Fruit fly (Drosophila melanogaster) whole organism, embryonic: ENCODE results near the gene sunn.

Experiments used
- CG13624 ChIP-seq: fragments of 200-800 bp; sonication (Bioruptor generic); optimal IDR thresholded peaks from 2 replicates; lab custom pipeline; 2016; ENCODE audit warnings: missing biosample characterization, missing genetic modification characterization
- CG30020 ChIP-seq: fragments of 200-800 bp; optimal IDR thresholded peaks from 2 replicates; lab custom pipeline; 2019; ENCODE audit warnings: missing biosample characterization, mild to moderate bottlenecking, missing genetic modification characterization, moderate library complexity
- CG3407 ChIP-seq: fragments of 200-800 bp; sonication (Bioruptor generic); optimal IDR thresholded peaks from 2 replicates; lab custom pipeline; 2018; ENCODE audit warnings: missing biosample characterization, mild to moderate bottlenecking, missing genetic modification characterization
- CG34224 ChIP-seq: fragments of 200-800 bp; sonication (Bioruptor generic); IDR thresholded peaks from 3 replicates; pipeline ENCODE4 v1.3.6; 2022; ENCODE audit warnings: missing biosample characterization, missing genetic modification characterization; ENCODE audit not compliant: partially characterized antibody
- CG5180 ChIP-seq: fragments of 200-800 bp; sonication (Bioruptor generic); optimal IDR thresholded peaks from 3 replicates; lab custom pipeline; 2017; ENCODE audit warnings: missing biosample characterization, missing genetic modification characterization, mild to moderate bottlenecking, moderate library complexity, missing genetic modification reagents
- CG9437 ChIP-seq: fragments of 200-800 bp; sonication (Bioruptor generic); optimal IDR thresholded peaks from 2 replicates; lab custom pipeline; 2018; ENCODE audit warnings: missing biosample characterization, mild to moderate bottlenecking, missing genetic modification characterization
- Pdp1 ChIP-seq, 2 experiments: fragments of 200-800 bp; sonication (Bioruptor generic); optimal IDR thresholded peaks; 3 replicates each; lab custom pipeline; 2016; ENCODE audit warnings: missing biosample characterization in 2 of 2, missing genetic modification characterization in 2 of 2, mild to moderate bottlenecking in 1 of 2, moderate library complexity in 1 of 2
- gsb ChIP-seq: fragments of 200-800 bp; sonication (Bioruptor generic); IDR thresholded peaks from 2 replicates; pipeline ENCODE4 v1.3.6; 2022; ENCODE audit warnings: missing biosample characterization, missing genetic modification characterization
- ranshi ChIP-seq: fragments of 200-800 bp; sonication (Bioruptor generic); IDR thresholded peaks from 2 replicates; pipeline ENCODE4 v1.3.6; 2022; ENCODE audit warnings: missing biosample characterization, missing genetic modification characterization

DNA sequence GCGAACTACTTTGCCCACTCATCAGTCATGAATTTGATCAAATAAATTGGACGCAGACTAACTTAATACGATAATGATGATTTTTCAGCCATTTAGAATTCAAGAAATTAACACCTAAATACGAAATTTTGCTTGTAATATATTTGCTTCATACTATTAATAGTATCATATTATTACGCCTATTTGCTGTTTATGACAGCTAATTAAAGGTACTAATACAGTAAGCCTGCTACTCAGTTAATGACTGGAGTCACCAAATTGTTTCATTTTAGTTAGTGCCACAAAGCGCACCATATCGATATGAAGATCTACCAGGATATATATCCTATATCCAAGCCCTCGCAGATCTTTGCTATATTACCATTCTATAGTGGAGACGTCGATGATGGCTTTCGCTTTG lies 22.9 kb downstream of the sunn start, which contains the start of gene Gr68a:
- TF ChIP-seq CG30020 (tag; lab: Kevin White, UChicago) (no peak), CG9437 (GFP tag; lab: Kevin White, UChicago) (no peak), CG3407 (no peak), Pdp1 (GFP tag; optimal IDR thresholded peaks at IDR 0.05; lab: Kevin White, UChicago) (no peak), CG34224 (GFP tag; lab: Robert Waterston, UW) (no peak), gsb (GFP tag; lab: Robert Waterston, UW) (no peak), ranshi (GFP tag; lab: Robert Waterston, UW) (no peak), CG13624 (no peak), CG5180 (GFP tag; lab: Kevin White, UChicago) (no peak)
